Worm (Caenorhabditis elegans) whole organism, late embryonic: ENCODE results near the gene dmsr-1.

Source experiments
- ceh-30 ChIP-seq: fragments of 150-350 bp; optimal IDR thresholded peaks from 2 replicates; lab custom pipeline; 2014; ENCODE audit warnings: missing biosample characterization, missing genetic modification characterization
- hlh-13 ChIP-seq: fragments of 200-800 bp; sonication (Bioruptor generic); optimal IDR thresholded peaks from 2 replicates; lab custom pipeline; 2018; ENCODE audit warnings: mild to moderate bottlenecking, missing genetic modification characterization, missing compliant biosample characterization

ce11 chrV:11443503-11443902, 4.9 kb downstream of the dmsr-1 start, which contains the start of gene F57B7.2:
- no peak for TF ChIP-seq hlh-13 (GFP tag; lab: Kevin White, UChicago)
- no peak for TF ChIP-seq ceh-30 (tag; lab: Kevin White, UChicago)
